Worm (Caenorhabditis elegans): ENCODE data around the gene C29E4.13.

C29E4.13 gene

ce11 chrIII:7891573-7892306 is 36.8 kb downstream of the C29E4.13 start, which contains the start of the genes ZK688.5 and fahd-1 (continued):
- TF ChIP-seq rnt-1 (tag; optimal IDR thresholded peaks at IDR 0.05) = peak; percentile 61
- TF ChIP-seq K09A11.1 (tag; optimal IDR thresholded peaks at IDR 0.05; ENCODE audit: insufficient read depth) = no peak
- TF ChIP-seq lin-11 (tag; optimal IDR thresholded peaks at IDR 0.05) = no peak
- no peak for TF ChIP-seq ceh-30 (tag; optimal IDR thresholded peaks at IDR 0.05)
- no peak for TF ChIP-seq ama-1 (optimal IDR thresholded peaks at IDR 0.05)
- no peak for TF ChIP-seq unc-42 (tag; optimal IDR thresholded peaks at IDR 0.05)
- no peak for TF ChIP-seq hlh-8 (tag; optimal IDR thresholded peaks at IDR 0.05)
- no peak for TF ChIP-seq tbx-7 (tag; optimal IDR thresholded peaks at IDR 0.05)
- TF ChIP-seq nhr-11 (tag; optimal IDR thresholded peaks at IDR 0.05) = no peak
- peak; percentile 65 for TF ChIP-seq elt-2 (tag; optimal IDR thresholded peaks at IDR 0.05)
- peak; percentile 36 for TF ChIP-seq ceh-14 (tag; optimal IDR thresholded peaks at IDR 0.05)
- peak; percentile 16 for TF ChIP-seq syd-9 (tag; optimal IDR thresholded peaks at IDR 0.05)
- TF ChIP-seq nfya-1 (tag; optimal IDR thresholded peaks at IDR 0.05) = peak; percentile 91
- TF ChIP-seq pha-4 (tag; optimal IDR thresholded peaks at IDR 0.05) = no peak
- TF ChIP-seq lim-6 (tag; optimal IDR thresholded peaks at IDR 0.05) = no peak
- no peak for TF ChIP-seq npax-4 (tag; optimal IDR thresholded peaks at IDR 0.05)
- TF ChIP-seq ceh-18 (tag; optimal IDR thresholded peaks at IDR 0.05) = peak; percentile 79
- TF ChIP-seq pros-1 (tag; optimal IDR thresholded peaks at IDR 0.05) = no peak
- no peak for TF ChIP-seq ttx-3 (tag; optimal IDR thresholded peaks at IDR 0.05)
- no peak for TF ChIP-seq ceh-48 (tag; optimal IDR thresholded peaks at IDR 0.05)
- no peak for TF ChIP-seq dmd-4 (tag; optimal IDR thresholded peaks at IDR 0.05; ENCODE audit: borderline replicate concordance)
- TF ChIP-seq ceh-19 (GFP tag; optimal IDR thresholded peaks at IDR 0.05) = no peak
- peak; percentile 31 for TF ChIP-seq ceh-2 (tag; optimal IDR thresholded peaks at IDR 0.05)
- TF ChIP-seq hlh-13 (GFP tag; optimal IDR thresholded peaks at IDR 0.05) = no peak
- peak; percentile 21 for TF ChIP-seq ets-4 (tag; optimal IDR thresholded peaks at IDR 0.05)

ce11 chrIII:7889036-7889435 is 39.5 kb downstream of the C29E4.13 start:
- TF ChIP-seq pha-2 (tag; optimal IDR thresholded peaks at IDR 0.05) = no peak

ce11 chrIII:7884863-7885262 is 43.7 kb downstream of the C29E4.13 start, which contains the start of gene ZK688.11:
Gene ZK688.11, minus strand, starts transcription at chrIII:7884963.
- no peak for TF ChIP-seq fkh-10 (GFP tag; optimal IDR thresholded peaks at IDR 0.05)
- TF ChIP-seq ceh-45 (GFP tag; IDR thresholded peaks at IDR 0.05) = no peak
- TF ChIP-seq ceh-22 (tag; optimal IDR thresholded peaks at IDR 0.05) = no peak
- TF ChIP-seq syd-9 (tag; optimal IDR thresholded peaks at IDR 0.05) = no peak
- TF ChIP-seq ceh-18 (tag; optimal IDR thresholded peaks at IDR 0.05) = no peak
- no peak for TF ChIP-seq C08G9.2 (tag; optimal IDR thresholded peaks at IDR 0.05)

ce11 chrIII:7882900-7883299 is 45.6 kb downstream of the C29E4.13 start, which contains the start of gene ZK688.9:
Gene ZK688.9, minus strand, starts transcription at chrIII:7883000.
- no peak for TF ChIP-seq lim-6 (tag; optimal IDR thresholded peaks at IDR 0.05)
- no peak for TF ChIP-seq npax-4 (tag; optimal IDR thresholded peaks at IDR 0.05)
- no peak for TF ChIP-seq dve-1 (tag; optimal IDR thresholded peaks at IDR 0.05)

ce11 chrIII:7880132-7880715 is 48.3 kb downstream of the C29E4.13 start:
- TF ChIP-seq ceh-45 (GFP tag; IDR thresholded peaks at IDR 0.05) (no peak), elt-4 (tag; optimal IDR thresholded peaks at IDR 0.05) (no peak), gmeb-2 (tag; optimal IDR thresholded peaks at IDR 0.05) (no peak), unc-55 (GFP tag; optimal IDR thresholded peaks at IDR 0.05) (peak; percentile 72), T23F11.4 (GFP tag; optimal IDR thresholded peaks at IDR 0.05) (no peak), ets-4 (tag; optimal IDR thresholded peaks at IDR 0.05) (no peak), unc-86 (tag; optimal IDR thresholded peaks at IDR 0.05) (no peak), rnt-1 (tag; optimal IDR thresholded peaks at IDR 0.05) (peak; percentile 46), ceh-18 (tag; optimal IDR thresholded peaks at IDR 0.05) (peak; percentile 75), ceh-9 (tag; optimal IDR thresholded peaks at IDR 0.05) (no peak), pha-2 (tag; optimal IDR thresholded peaks at IDR 0.05) (no peak)
